Worm (Caenorhabditis elegans): ENCODE data around the gene bus-8B.

Gene bus-8B

DNA sequence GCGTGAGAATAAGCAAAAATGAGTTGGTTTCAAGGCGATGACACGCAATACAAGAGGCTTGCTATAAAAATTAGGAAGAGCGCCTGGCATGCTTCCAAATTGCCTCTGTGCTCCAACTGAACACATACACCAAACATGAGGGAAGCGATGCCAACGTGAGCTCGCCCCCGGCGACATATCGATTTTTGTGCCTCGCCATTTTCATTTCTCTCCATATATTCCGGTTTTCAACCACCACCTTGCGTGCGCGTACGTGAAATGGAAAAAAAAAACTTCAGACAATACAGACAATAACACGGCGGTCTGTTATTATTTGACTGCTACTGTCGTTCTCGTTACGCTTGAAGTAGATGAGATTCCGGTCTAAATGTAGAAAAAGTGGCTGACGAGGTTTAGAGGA is 14.8 kb downstream of the bus-8B start:
- TF ChIP-seq nfya-1 (tag; optimal IDR thresholded peaks at IDR 0.05; ENCODE audit: insufficient read depth) (peak; percentile 29), nhr-23 (tag; optimal IDR thresholded peaks at IDR 0.05) (no peak), hmg-11 (tag; optimal IDR thresholded peaks at IDR 0.05) (peak; percentile 50)

DNA sequence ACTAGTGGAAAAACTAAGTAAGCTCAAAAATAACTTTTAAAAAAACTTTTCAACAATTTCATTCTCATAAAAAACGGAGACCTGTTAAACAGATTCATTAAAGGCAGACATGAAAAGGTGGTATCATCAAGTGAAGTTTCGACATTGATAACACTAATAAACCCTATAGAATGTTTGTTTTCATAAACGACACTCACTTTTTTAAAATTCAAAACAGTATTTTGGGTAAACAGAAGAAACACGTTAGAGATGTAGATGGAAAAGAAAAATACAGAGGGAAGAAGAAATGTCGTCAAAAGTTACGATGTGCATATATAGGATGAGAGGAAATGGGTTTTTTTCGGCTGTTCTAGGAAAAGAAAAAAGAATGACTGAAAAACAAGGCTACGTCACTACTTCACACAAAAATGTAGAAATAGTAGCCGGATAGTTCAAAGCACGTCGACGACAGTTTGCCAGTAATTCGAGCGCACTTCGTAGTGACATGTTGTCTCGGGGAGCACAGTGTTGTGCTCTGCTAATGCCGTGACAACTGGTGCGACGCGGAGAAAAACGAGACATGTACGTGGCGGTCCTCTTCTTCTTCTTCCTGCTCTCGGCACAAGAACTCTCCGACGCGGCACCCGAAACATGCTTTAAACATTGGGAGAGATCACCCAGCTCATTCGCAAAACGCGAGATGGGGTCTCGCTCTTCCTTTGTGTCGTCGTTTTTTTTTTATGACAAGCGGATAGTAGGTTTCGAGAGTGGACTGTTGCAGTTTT is 16.2 kb downstream of the bus-8B start:
- TF ChIP-seq hmg-11 (tag; optimal IDR thresholded peaks at IDR 0.05) (no peak), nhr-77 (tag; optimal IDR thresholded peaks at IDR 0.05) (no peak), lin-15B (tag; optimal IDR thresholded peaks at IDR 0.05) (no peak), ztf-11 (tag; optimal IDR thresholded peaks at IDR 0.05) (no peak), nhr-76 (tag; optimal IDR thresholded peaks at IDR 0.05) (no peak), nhr-12 (tag; optimal IDR thresholded peaks at IDR 0.05) (no peak), ztf-4 (tag; optimal IDR thresholded peaks at IDR 0.05) (no peak), ceh-9 (tag; optimal IDR thresholded peaks at IDR 0.05) (no peak), elt-3 (tag; optimal IDR thresholded peaks at IDR 0.05) (no peak), sea-2 (GFP tag; optimal IDR thresholded peaks at IDR 0.05) (no peak), nfya-1 (tag; optimal IDR thresholded peaks at IDR 0.05; ENCODE audit: insufficient read depth) (peak; percentile 16), nhr-28 (tag; optimal IDR thresholded peaks at IDR 0.05) (no peak), pha-4 (tag; optimal IDR thresholded peaks at IDR 0.05) (peak; percentile 72), lin-39 (tag; optimal IDR thresholded peaks at IDR 0.05) (peak; percentile 26), unc-62 (GFP tag; optimal IDR thresholded peaks at IDR 0.05) (no peak), ceh-16 (tag; optimal IDR thresholded peaks at IDR 0.05) (no peak), R02D3.7 (tag; optimal IDR thresholded peaks at IDR 0.05) (no peak), nhr-67 (tag; optimal IDR thresholded peaks at IDR 0.05) (no peak), mml-1 (tag; optimal IDR thresholded peaks at IDR 0.05) (no peak), nhr-25 (tag; optimal IDR thresholded peaks at IDR 0.05) (no peak), egl-27 (tag; optimal IDR thresholded peaks at IDR 0.05) (no peak), unc-39 (tag; optimal IDR thresholded peaks at IDR 0.05) (no peak), aly-2 (tag; optimal IDR thresholded peaks at IDR 0.05) (no peak), nhr-11 (tag; optimal IDR thresholded peaks at IDR 0.05) (no peak), snpc-4 (tag; optimal IDR thresholded peaks at IDR 0.05) (no peak), elt-1 (tag; optimal IDR thresholded peaks at IDR 0.05) (no peak)

DNA sequence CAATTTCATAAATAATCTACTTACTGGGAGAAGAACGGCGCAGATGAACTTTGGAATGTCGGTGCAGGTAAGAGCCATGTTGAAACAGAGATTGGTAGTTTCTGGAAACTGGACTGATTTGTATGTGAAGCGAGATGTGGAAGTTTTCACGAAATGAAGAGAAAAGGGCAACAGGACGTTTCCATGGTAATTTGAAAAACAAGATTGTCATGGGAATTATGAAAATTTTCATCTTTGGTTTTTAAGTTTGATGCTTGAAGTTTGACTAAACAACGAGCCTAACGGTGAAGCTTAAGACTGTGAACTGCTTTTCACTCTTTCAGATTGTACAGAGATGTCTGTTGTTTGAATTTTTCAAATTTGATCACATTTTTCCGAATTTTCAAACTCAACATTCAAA is 19.1 kb downstream of the bus-8B start, which contains the start of gene T23F2.3:
Gene T23F2.3 (minus strand): TSS at position 101 of the 400 bp plus-strand sequence.
- no peak for TF ChIP-seq elt-1 (tag; optimal IDR thresholded peaks at IDR 0.05)
- TF ChIP-seq ama-1 (optimal IDR thresholded peaks at IDR 0.05) = no peak
- no peak for TF ChIP-seq lin-15B (tag; optimal IDR thresholded peaks at IDR 0.05)

DNA sequence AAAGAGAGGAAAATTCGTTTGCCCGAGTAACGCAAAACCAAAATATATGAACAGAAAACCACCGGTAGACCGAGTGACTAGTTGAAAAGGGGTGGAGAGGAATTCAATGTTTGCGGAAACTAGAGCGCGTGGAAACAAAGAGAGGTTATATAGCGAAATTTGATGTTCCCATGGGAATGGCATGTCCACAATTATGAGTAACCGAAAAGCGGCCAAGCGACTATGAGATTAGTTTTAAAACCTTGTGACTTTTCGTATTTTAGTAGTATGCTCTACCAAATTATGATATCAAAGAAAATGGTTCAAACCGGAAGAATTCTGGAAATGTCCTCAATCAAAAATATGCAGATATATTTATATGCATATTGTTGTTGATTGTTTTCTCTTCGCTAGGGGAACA is 19.6 kb downstream of the bus-8B start:
- no peak for TF ChIP-seq elt-3 (tag; optimal IDR thresholded peaks at IDR 0.05)
- no peak for TF ChIP-seq mml-1 (tag; optimal IDR thresholded peaks at IDR 0.05)
- no peak for TF ChIP-seq ceh-82 (tag; optimal IDR thresholded peaks at IDR 0.05)
- no peak for TF ChIP-seq nhr-23 (tag; optimal IDR thresholded peaks at IDR 0.05)
- no peak for TF ChIP-seq zag-1 (tag; optimal IDR thresholded peaks at IDR 0.05)
- TF ChIP-seq lin-15B (tag; optimal IDR thresholded peaks at IDR 0.05) = no peak
- TF ChIP-seq pha-4 (tag; optimal IDR thresholded peaks at IDR 0.05) = peak; percentile 36

DNA sequence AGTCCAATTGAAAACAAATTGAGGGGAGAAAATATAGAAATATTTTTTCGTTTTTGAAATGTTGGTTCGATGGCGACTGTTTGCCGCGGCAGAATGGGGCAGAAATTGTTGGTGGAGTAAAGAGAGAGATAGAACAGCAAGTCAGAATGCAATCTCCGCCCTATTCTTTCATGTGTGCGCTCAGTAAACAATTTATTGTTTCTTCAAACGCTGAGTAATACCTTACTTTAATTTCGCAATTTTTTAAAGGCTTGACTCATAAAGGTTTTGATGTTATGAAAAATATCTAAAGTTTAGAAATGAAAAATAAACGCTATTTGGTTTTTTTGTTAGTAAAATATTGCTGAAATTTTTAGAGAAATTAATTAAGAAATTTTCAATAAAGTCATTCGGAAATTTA is 21.2 kb downstream of the bus-8B start:
- TF ChIP-seq pha-4 (tag; optimal IDR thresholded peaks at IDR 0.05) (peak; percentile 70), nhr-23 (tag; optimal IDR thresholded peaks at IDR 0.05) (no peak), nhr-67 (tag; optimal IDR thresholded peaks at IDR 0.05) (no peak)

DNA sequence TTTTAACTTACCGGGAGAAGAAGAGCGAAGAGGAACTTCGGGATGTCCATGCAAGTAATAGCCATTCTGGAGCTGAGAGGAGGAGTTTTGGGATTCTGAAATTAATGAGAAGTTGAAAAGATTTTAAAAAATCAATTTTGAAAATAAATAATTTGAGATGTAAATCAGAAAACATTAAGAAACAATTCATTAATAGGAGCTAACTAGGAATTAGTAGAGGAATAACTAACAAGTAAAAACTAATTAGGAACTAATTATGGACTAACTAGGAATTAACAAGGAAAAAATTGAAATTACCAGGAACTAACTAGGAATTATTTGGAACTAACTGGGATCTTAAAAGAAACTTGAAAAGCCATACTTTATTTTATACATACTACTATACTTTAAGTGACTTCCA is 21.9 kb downstream of the bus-8B start, which contains the start of gene T23F2.4:
Gene T23F2.4 (minus strand): TSS at position 101 of the 400 bp plus-strand sequence.
- no peak for TF ChIP-seq nhr-11 (tag; optimal IDR thresholded peaks at IDR 0.05)
- TF ChIP-seq mdl-1 (tag; optimal IDR thresholded peaks at IDR 0.05) = no peak
- TF ChIP-seq tbx-2 (tag; optimal IDR thresholded peaks at IDR 0.05) = no peak
- TF ChIP-seq ztf-11 (tag; optimal IDR thresholded peaks at IDR 0.05) = no peak
- no peak for TF ChIP-seq lin-15B (tag; optimal IDR thresholded peaks at IDR 0.05)
- TF ChIP-seq aly-2 (tag; optimal IDR thresholded peaks at IDR 0.05) = no peak
- TF ChIP-seq fos-1 (tag; optimal IDR thresholded peaks at IDR 0.05) = no peak
- no peak for TF ChIP-seq nhr-23 (tag; optimal IDR thresholded peaks at IDR 0.05)
- TF ChIP-seq skn-1 (tag; optimal IDR thresholded peaks at IDR 0.05) = no peak
- no peak for TF ChIP-seq ceh-82 (tag; optimal IDR thresholded peaks at IDR 0.05)
- no peak for TF ChIP-seq unc-62 (GFP tag; optimal IDR thresholded peaks at IDR 0.05)
- no peak for TF ChIP-seq nhr-12 (tag; optimal IDR thresholded peaks at IDR 0.05)
- no peak for TF ChIP-seq pha-4 (tag; optimal IDR thresholded peaks at IDR 0.05)
- no peak for TF ChIP-seq ama-1 (optimal IDR thresholded peaks at IDR 0.05)
- no peak for TF ChIP-seq egl-27 (tag; optimal IDR thresholded peaks at IDR 0.05)
